Worm (Caenorhabditis elegans) whole organism, midembryonic: ENCODE measurements around the gene D2024.1.

Source experiments
- flt-1 ChIP-seq: fragments of 200-800 bp; sonication (Bioruptor generic); IDR thresholded peaks from 2 replicates; pipeline ENCODE4 v1.3.6; 2022; ENCODE audit warnings: missing genetic modification characterization, missing compliant biosample characterization
- klf-2 ChIP-seq: fragments of 200-800 bp; sonication (Bioruptor generic); conservative IDR thresholded peaks from 2 replicates; pipeline ENCODE4 v1.3.6; 2022; ENCODE audit warnings: missing genetic modification reagents, missing genetic modification characterization, missing compliant biosample characterization
- ztf-23 ChIP-seq: fragments of 200-800 bp; sonication (Bioruptor generic); IDR thresholded peaks from 2 replicates; pipeline ENCODE4 v1.3.6; 2022; ENCODE audit warnings: missing genetic modification reagents, missing genetic modification characterization, missing compliant biosample characterization

- TF ChIP-seq ztf-23 (GFP tag; lab: Robert Waterston, UW) = no peak
- no peak for TF ChIP-seq klf-2 (GFP tag; lab: Robert Waterston, UW)
- no peak for TF ChIP-seq flt-1
Measured at ce11 chrIV:7253271-7253670, 5.9 kb downstream of the D2024.1 start.
